Fruit fly (Drosophila melanogaster): ENCODE measurements around the gene Vdup1.
A peak's percentile ranks its signal among the peaks of the same experiment; 100 is the strongest.

Gene Vdup1

DNA sequence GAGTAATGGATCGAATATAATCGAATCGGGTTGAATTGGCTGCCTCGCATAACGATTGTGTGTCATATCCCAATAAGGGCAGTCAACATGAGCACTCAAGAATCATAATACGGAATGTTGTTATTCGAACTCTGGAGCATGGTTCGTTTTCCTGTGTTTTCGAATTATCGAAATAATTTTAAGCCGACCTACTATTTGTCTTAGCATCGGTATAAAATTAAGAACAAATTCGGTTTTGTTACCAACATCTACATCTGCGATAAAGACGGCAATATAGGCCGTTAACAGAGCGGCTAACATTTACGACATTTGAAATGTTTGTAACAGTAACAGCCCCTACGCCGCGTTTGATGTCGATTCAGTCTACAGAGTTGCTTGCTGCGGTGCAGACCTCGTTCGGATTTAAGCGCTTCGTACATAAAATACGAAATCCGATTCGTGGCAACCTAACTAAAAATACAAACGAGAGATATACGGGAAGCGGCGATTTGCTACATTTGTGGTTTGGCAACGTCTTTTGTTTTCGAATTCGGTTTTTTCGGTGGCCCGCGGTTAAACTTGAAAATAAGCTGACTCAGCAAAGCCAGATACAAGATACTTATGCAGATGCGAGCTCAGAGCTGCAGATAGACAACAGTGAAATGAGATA is 18.2 kb downstream of the Vdup1 start (continued):
- TF ChIP-seq CG8632 (GFP tag; optimal IDR thresholded peaks at IDR 0.05) (no peak), CG3919 (GFP tag; optimal IDR thresholded peaks at IDR 0.05) (no peak), CG1621 (tag; optimal IDR thresholded peaks at IDR 0.05) (no peak), vri (GFP tag; optimal IDR thresholded peaks at IDR 0.05) (peak; percentile 47), CG4318 (GFP tag; optimal IDR thresholded peaks at IDR 0.05) (no peak), Met (GFP tag; optimal IDR thresholded peaks at IDR 0.05) (no peak), esn (GFP tag; optimal IDR thresholded peaks at IDR 0.05) (no peak), Gug (GFP tag; IDR thresholded peaks at IDR 0.05) (no peak), eg (GFP tag; IDR thresholded peaks at IDR 0.05) (no peak; the same call in 2 of the 3 replicates), Blimp-1 (GFP tag; optimal IDR thresholded peaks at IDR 0.05) (peak; percentile 21), svp (GFP tag) (peak; percentile 75), Sox14 (GFP tag; optimal IDR thresholded peaks at IDR 0.05) (no peak), CG32006 (GFP tag; optimal IDR thresholded peaks at IDR 0.05) (no peak), achi (GFP tag; optimal IDR thresholded peaks at IDR 0.05) (no peak), Sox15 (GFP tag; optimal IDR thresholded peaks at IDR 0.05) (no peak), Ets21C (GFP tag; optimal IDR thresholded peaks at IDR 0.05) (no peak), CG16779 (tag; optimal IDR thresholded peaks at IDR 0.05) (no peak), CG11902 (GFP tag; optimal IDR thresholded peaks at IDR 0.05) (no peak), CG8119 (GFP tag; IDR thresholded peaks at IDR 0.05) (peak; percentile 42; the same call in 2 of the 3 replicates), net (GFP tag; optimal IDR thresholded peaks at IDR 0.05) (peak; percentile 1), cyc (GFP tag; optimal IDR thresholded peaks at IDR 0.05) (no peak), CG11294 (GFP tag; IDR thresholded peaks at IDR 0.05) (no peak), Eip75B (GFP tag; optimal IDR thresholded peaks at IDR 0.05) (no peak), dsx (GFP tag; optimal IDR thresholded peaks at IDR 0.05; ENCODE audit: poor library complexity, severe bottlenecking) (peak; percentile 44), fd85E (GFP tag; optimal IDR thresholded peaks at IDR 0.05) (no peak), CG8319 (GFP tag; optimal IDR thresholded peaks at IDR 0.05) (no peak), topi (GFP tag; optimal IDR thresholded peaks at IDR 0.05) (no peak), fkh (GFP tag; optimal IDR thresholded peaks at IDR 0.05) (peak; percentile 24)

DNA sequence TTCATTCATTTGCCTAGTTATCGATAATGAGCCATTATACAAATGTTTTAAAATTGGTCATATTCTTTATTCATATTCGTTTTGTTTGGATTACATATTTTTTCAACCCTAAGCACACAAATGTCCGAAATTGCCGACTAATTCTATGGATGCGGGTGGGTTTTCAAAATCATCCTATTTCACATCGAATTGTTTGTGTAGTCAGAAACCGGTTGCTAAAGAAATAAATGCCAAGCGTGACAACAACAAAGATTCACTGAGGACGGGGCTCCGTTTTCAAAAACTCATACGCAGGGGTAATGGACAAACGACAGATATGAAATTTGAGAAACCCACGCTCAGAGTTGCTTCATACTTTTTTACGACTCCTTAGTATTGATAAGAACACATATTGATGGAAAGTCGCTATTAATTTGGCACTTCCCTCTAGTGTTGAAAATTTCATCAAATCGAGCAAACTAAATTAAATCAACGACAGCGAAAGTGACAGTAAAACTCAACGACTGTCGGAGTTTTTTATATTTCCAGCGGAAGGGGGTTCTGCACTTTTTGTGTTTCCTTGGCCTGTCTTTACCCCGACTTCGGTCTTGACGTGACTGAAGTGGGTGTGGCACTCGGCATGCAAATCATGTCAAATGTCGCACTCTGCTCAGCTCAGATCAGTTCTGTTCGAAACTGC is 19.2 kb downstream of the Vdup1 start:
- TF ChIP-seq Eip78C (GFP tag) (peak; percentile 22), fd85E (GFP tag; optimal IDR thresholded peaks at IDR 0.05) (no peak), Blimp-1 (GFP tag; optimal IDR thresholded peaks at IDR 0.05) (peak; percentile 60), fkh (GFP tag; optimal IDR thresholded peaks at IDR 0.05) (peak; percentile 24), CG10631 (GFP tag; optimal IDR thresholded peaks at IDR 0.05) (no peak), ss (GFP tag; optimal IDR thresholded peaks at IDR 0.05) (peak in 1 of 2 experiments; percentile 17)

DNA sequence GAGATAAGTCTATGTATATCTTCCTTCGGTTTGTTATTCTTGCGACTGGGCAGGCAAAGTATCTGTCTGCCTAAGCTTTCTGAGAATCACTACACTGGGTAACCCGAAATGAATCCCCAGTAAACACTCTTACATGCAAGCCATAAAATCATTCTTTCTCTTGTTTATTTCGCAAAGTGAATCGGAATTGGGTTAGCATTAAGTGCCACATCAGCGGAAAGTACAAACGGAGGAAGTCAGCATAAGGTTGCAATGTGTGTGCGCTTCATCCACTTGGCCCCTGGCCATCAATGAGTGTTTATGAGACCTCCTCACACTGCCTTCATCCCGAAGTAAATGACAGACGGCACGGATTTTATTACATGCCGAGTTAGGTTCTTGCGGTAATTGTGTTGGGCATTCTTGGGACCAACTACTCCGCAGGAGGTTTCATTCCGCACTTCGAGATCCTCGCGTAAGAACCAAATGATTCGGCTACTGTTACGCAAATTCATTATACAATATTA is 21.0 kb downstream of the Vdup1 start:
- TF ChIP-seq fd59A (GFP tag; optimal IDR thresholded peaks at IDR 0.05) (no peak), CG11762 (GFP tag; optimal IDR thresholded peaks at IDR 0.05; ENCODE audit: insufficient read depth) (no peak), CG3032 (tag; optimal IDR thresholded peaks at IDR 0.05) (no peak), CG31627 (GFP tag; optimal IDR thresholded peaks at IDR 0.05) (no peak), svp (GFP tag) (no peak), CG6792 (GFP tag; optimal IDR thresholded peaks at IDR 0.05) (no peak), CG1621 (tag; optimal IDR thresholded peaks at IDR 0.05) (no peak), CG8119 (GFP tag; IDR thresholded peaks at IDR 0.05) (no peak), Ets21C (GFP tag; optimal IDR thresholded peaks at IDR 0.05) (no peak), ss (GFP tag; optimal IDR thresholded peaks at IDR 0.05) (no peak), Eip93F (GFP tag; optimal IDR thresholded peaks at IDR 0.05) (no peak), fd85E (GFP tag; optimal IDR thresholded peaks at IDR 0.05) (no peak), Blimp-1 (GFP tag; optimal IDR thresholded peaks at IDR 0.05) (no peak), CG6276 (GFP tag; optimal IDR thresholded peaks at IDR 0.05) (no peak), Eip75B (GFP tag; optimal IDR thresholded peaks at IDR 0.05) (no peak), Lpt (GFP tag; optimal IDR thresholded peaks at IDR 0.05) (no peak), CG6808 (GFP tag; optimal IDR thresholded peaks at IDR 0.05) (no peak), Hr38 (GFP tag; optimal IDR thresholded peaks at IDR 0.05) (no peak), cyc (GFP tag; optimal IDR thresholded peaks at IDR 0.05) (no peak)
